Worm (Caenorhabditis elegans): ENCODE measurements around the gene emb-4.

DNA sequence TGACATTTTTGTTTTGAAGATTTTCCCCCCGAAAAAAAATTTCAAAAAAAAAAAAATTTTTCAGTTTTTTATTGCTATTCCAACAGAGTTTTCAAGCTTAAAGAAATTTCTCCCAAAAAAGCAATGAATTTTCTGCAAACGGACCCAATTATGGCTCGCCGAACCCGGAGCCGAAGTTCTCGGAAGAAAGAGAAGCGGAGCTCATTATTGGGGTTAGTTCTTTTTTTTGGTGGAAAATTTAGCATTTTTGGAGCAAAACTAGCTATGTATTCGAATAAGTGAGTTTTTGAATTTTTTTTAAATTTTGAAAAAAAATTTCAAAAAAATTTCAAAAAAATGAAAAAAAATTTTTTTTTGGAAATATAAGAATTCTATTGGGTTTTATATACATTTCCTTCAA lies 75.1 kb downstream of the emb-4 start, which contains the start of gene ncs-5:
- TF ChIP-seq npax-4 (tag; optimal IDR thresholded peaks at IDR 0.05) (no peak), nhr-232 (tag; optimal IDR thresholded peaks at IDR 0.05) (no peak), F13H6.1 (tag; optimal IDR thresholded peaks at IDR 0.05) (no peak), fkh-6 (tag; optimal IDR thresholded peaks at IDR 0.05) (no peak), ceh-2 (tag; optimal IDR thresholded peaks at IDR 0.05) (no peak), dmd-4 (tag; optimal IDR thresholded peaks at IDR 0.05; ENCODE audit: borderline replicate concordance) (no peak), odd-2 (tag; optimal IDR thresholded peaks at IDR 0.05) (no peak), pat-9 (tag; optimal IDR thresholded peaks at IDR 0.05) (no peak)

Data from whole organism, late embryonic.